Fruit fly (Drosophila melanogaster): ENCODE measurements around the gene ChT.

Gene ChT

dm6 chr3R:18670441-18671111, 9.8 kb upstream of the ChT start (continued):
- TF ChIP-seq CG4820 (GFP tag; optimal IDR thresholded peaks at IDR 0.05) (no peak), CG13287 (GFP tag; IDR thresholded peaks at IDR 0.05; ENCODE audit: partially characterized antibody) (no peak), CG4730 (GFP tag; IDR thresholded peaks at IDR 0.05) (no peak), CG12071 (GFP tag; optimal IDR thresholded peaks at IDR 0.05) (no peak), Hmx (GFP tag; optimal IDR thresholded peaks at IDR 0.05) (no peak), Sox102F (GFP tag; optimal IDR thresholded peaks at IDR 0.05) (peak; percentile 71), chn (GFP tag; optimal IDR thresholded peaks at IDR 0.05) (no peak), Oaz (GFP tag; IDR thresholded peaks at IDR 0.05) (no peak), twi (tag; optimal IDR thresholded peaks at IDR 0.05) (peak; percentile 5), CG8478 (optimal IDR thresholded peaks at IDR 0.05) (no peak), CG1647 (GFP tag; optimal IDR thresholded peaks at IDR 0.05) (no peak), HHEX (GFP tag; optimal IDR thresholded peaks at IDR 0.05) (peak; percentile 45), CG6272 (GFP tag; IDR thresholded peaks at IDR 0.05) (no peak), ranshi (GFP tag; IDR thresholded peaks at IDR 0.05) (peak; percentile 31; the same call in 1 of the 2 replicates), CG8281 (tag; optimal IDR thresholded peaks at IDR 0.05) (peak; percentile 49), Ssrp (tag; optimal IDR thresholded peaks at IDR 0.05) (peak; percentile 58), knrl (GFP tag; IDR thresholded peaks at IDR 0.05; ENCODE audit: partially characterized antibody) (no peak), CG12391 (tag; optimal IDR thresholded peaks at IDR 0.05) (peak; percentile 67), Atf6 (GFP tag; IDR thresholded peaks at IDR 0.05) (no peak), CG43689 (GFP tag; IDR thresholded peaks at IDR 0.05) (no peak), dimm (GFP tag; IDR thresholded peaks at IDR 0.05) (no peak), grau (tag; optimal IDR thresholded peaks at IDR 0.05) (peak; percentile 93), CG15514 (GFP tag; optimal IDR thresholded peaks at IDR 0.05) (no peak), ac (GFP tag; optimal IDR thresholded peaks at IDR 0.05) (no peak), CG15011 (GFP tag; optimal IDR thresholded peaks at IDR 0.05) (no peak), CG3163 (GFP tag; optimal IDR thresholded peaks at IDR 0.05) (no peak), ftz-f1 (GFP tag; optimal IDR thresholded peaks at IDR 0.05) (no peak), kay (GFP tag; optimal IDR thresholded peaks at IDR 0.05) (no peak), Ets65A (GFP tag) (peak; percentile 88), Hr51 (GFP tag; optimal IDR thresholded peaks at IDR 0.05) (peak in 1 of 2 experiments; percentile 57), CHES-1-like (GFP tag; optimal IDR thresholded peaks at IDR 0.05) (no peak), CG9215 (GFP tag; IDR thresholded peaks at IDR 0.05) (no peak), CG13624 (GFP tag; optimal IDR thresholded peaks at IDR 0.05) (peak; percentile 65), CG18262 (tag; optimal IDR thresholded peaks at IDR 0.05) (peak; percentile 73), HLHmδ (GFP tag; optimal IDR thresholded peaks at IDR 0.05) (no peak), ken (GFP tag; IDR thresholded peaks at IDR 0.05) (peak; percentile 39; the same call in 1 of the 3 replicates), Mrtf (GFP tag; IDR thresholded peaks at IDR 0.05) (no peak), CG10543 (GFP tag; optimal IDR thresholded peaks at IDR 0.05) (no peak), pum (GFP tag; optimal IDR thresholded peaks at IDR 0.05) (peak; percentile 43)

dm6 chr3R:18671112-18671729, 9.2 kb upstream of the ChT start, which contains the start of gene CG31230:
Gene CG31230, plus strand, starts transcription at chr3R:18671679.
- TF ChIP-seq CG11695 (GFP tag; IDR thresholded peaks at IDR 0.05) (peak; percentile 13; the same call in 1 of the 3 replicates), exex (tag; optimal IDR thresholded peaks at IDR 0.05) (peak; percentile 62), CG34376 (GFP tag; optimal IDR thresholded peaks at IDR 0.05) (peak; percentile 11), Med (GFP tag) (peak; percentile 39), CG5180 (GFP tag; optimal IDR thresholded peaks at IDR 0.05) (no peak), Jarid2 (GFP tag; optimal IDR thresholded peaks at IDR 0.05) (peak; percentile 50), sug (tag; optimal IDR thresholded peaks at IDR 0.05) (peak; percentile 16), CG14667 (GFP tag; IDR thresholded peaks at IDR 0.05) (no peak), lab (GFP tag; optimal IDR thresholded peaks at IDR 0.05) (peak; percentile 29), Hr78 (GFP tag; optimal IDR thresholded peaks at IDR 0.05) (peak in 1 of 2 experiments; percentile 30), mirr (GFP tag; optimal IDR thresholded peaks at IDR 0.05) (peak; percentile 0), grn (GFP tag; optimal IDR thresholded peaks at IDR 0.05) (peak; percentile 4)
